Fruit fly (Drosophila melanogaster) whole organism, adult: Measurements from ENCODE around the gene CG16953.
A peak's percentile ranks its signal among the peaks of the same experiment; 100 is the strongest.

ENCODE experiments used
- CG11617 ChIP-seq: fragments of 200-800 bp; sonication (Bioruptor generic); optimal IDR thresholded peaks from 2 replicates; lab custom pipeline; 2017; ENCODE audit warnings: mild to moderate bottlenecking, missing biosample characterization, missing genetic modification reagents, missing genetic modification characterization
- CG12768 ChIP-seq: fragments of 200-800 bp; sonication (Bioruptor generic); optimal IDR thresholded peaks from 2 replicates; lab custom pipeline; 2017; ENCODE audit warnings: missing biosample characterization, missing genetic modification characterization, mild to moderate bottlenecking, moderate library complexity, missing genetic modification reagents
- CG14711 ChIP-seq: fragments of 200-800 bp; sonication (Bioruptor generic); optimal IDR thresholded peaks from 2 replicates; lab custom pipeline; 2018; ENCODE audit warnings: missing biosample characterization, mild to moderate bottlenecking, missing genetic modification characterization, moderate library complexity
- CG33017 ChIP-seq: fragments of 200-800 bp; sonication (Bioruptor generic); optimal IDR thresholded peaks from 2 replicates; lab custom pipeline; 2018; ENCODE audit warnings: missing biosample characterization, mild to moderate bottlenecking, missing genetic modification characterization, moderate library complexity
- CG5204 ChIP-seq: fragments of 200-800 bp; sonication (Bioruptor generic); optimal IDR thresholded peaks from 2 replicates; lab custom pipeline; 2016; ENCODE audit warnings: missing biosample characterization, missing genetic modification characterization
- CG7045 ChIP-seq: fragments of 200-800 bp; sonication (Bioruptor generic); optimal IDR thresholded peaks from 2 replicates; lab custom pipeline; 2017; ENCODE audit warnings: missing biosample characterization, mild to moderate bottlenecking, missing genetic modification characterization
- CG7101 ChIP-seq: fragments of 200-800 bp; sonication (Bioruptor generic); optimal IDR thresholded peaks from 2 replicates; lab custom pipeline; 2018; ENCODE audit warnings: missing biosample characterization, mild to moderate bottlenecking, missing genetic modification characterization, moderate library complexity
- Clk ChIP-seq: fragments of 200-800 bp; sonication (Bioruptor generic); optimal IDR thresholded peaks from 2 replicates; lab custom pipeline; 2017; ENCODE audit warnings: missing biosample characterization, missing genetic modification characterization
- Crg-1 ChIP-seq: fragments of 200-800 bp; sonication (Bioruptor generic); optimal IDR thresholded peaks from 2 replicates; lab custom pipeline; 2016; ENCODE audit warnings: missing biosample characterization, missing genetic modification characterization
- Hr96 ChIP-seq: fragments of 200-800 bp; sonication (Bioruptor generic); optimal IDR thresholded peaks from 2 replicates; lab custom pipeline; 2016; ENCODE audit warnings: missing biosample characterization, missing genetic modification characterization
- Mnt ChIP-seq: fragments of 200-800 bp; sonication (Bioruptor generic); optimal IDR thresholded peaks from 2 replicates; lab custom pipeline; 2016; ENCODE audit warnings: missing biosample characterization, mild to moderate bottlenecking, missing genetic modification characterization
- bab1 ChIP-seq: fragments of 200-800 bp; sonication (Bioruptor generic); optimal IDR thresholded peaks from 3 replicates; lab custom pipeline; 2019; ENCODE audit warnings: missing biosample characterization, mild to moderate bottlenecking, missing genetic modification characterization, moderate library complexity
- cic ChIP-seq: fragments of 200-800 bp; sonication (Bioruptor generic); optimal IDR thresholded peaks from 2 replicates; lab custom pipeline; 2017; ENCODE audit warnings: missing biosample characterization, mild to moderate bottlenecking, missing genetic modification characterization, moderate library complexity
- cnc ChIP-seq, 2 experiments: fragments of >200 bp; optimal IDR thresholded peaks; 2 replicates each; lab custom pipeline; 2017
- kay ChIP-seq: fragments of 200-800 bp; sonication (Bioruptor generic); peaks from one replicate; lab custom pipeline; 2016; ENCODE audit warnings: missing biosample characterization, missing genetic modification characterization, borderline replicate concordance
- pad ChIP-seq: fragments of 200-800 bp; sonication (Bioruptor generic); optimal IDR thresholded peaks from 3 replicates; lab custom pipeline; 2017; ENCODE audit warnings: missing biosample characterization, missing genetic modification characterization, mild to moderate bottlenecking, moderate library complexity, missing genetic modification reagents
- tj ChIP-seq: fragments of 200-800 bp; sonication (Bioruptor generic); optimal IDR thresholded peaks from 3 replicates; lab custom pipeline; 2017; ENCODE audit warnings: missing biosample characterization, mild to moderate bottlenecking, missing genetic modification characterization, moderate library complexity
- toe ChIP-seq: fragments of 200-800 bp; sonication (Bioruptor generic); optimal IDR thresholded peaks from 2 replicates; lab custom pipeline; 2016; ENCODE audit warnings: missing biosample characterization, missing genetic modification characterization

CG16953 gene

DNA sequence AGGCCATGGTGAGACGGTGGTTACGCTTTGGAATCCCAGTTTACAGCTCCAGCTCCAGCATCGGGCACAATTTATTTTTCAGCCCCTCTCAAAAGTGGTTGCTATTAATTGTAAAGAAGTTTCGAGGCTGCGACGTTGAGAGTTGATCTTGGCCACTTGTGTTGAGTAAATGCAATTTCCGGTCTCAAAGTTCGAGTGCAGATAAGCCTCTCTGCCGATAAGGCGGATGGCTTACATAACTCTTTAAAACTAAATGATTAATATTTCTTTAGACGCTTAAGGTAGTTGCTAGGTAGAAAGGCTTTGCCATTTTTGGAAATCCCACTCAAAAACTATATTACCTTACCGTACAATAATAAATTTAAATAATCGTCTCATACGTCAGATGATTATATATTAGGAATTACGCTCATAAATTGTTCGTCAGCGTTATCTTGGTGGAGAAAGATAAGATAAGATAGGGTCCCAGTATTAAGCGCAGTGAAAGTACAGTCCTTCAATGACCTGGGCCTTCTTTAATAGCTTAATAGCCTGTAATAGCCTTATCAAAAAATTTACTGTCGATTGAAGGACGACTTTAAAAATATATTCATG lies 20.0 kb upstream of the CG16953 start:
- TF ChIP-seq CG33017 (tag; lab: Kevin White, UChicago) (peak; percentile 25), kay (GFP tag; lab: Kevin White, UChicago) (peak; percentile 78), pad (GFP tag; lab: Kevin White, UChicago) (no peak), cic (GFP tag; lab: Kevin White, UChicago) (no peak), toe (GFP tag; lab: Kevin White, UChicago) (no peak), CG5204 (peak; percentile 32), CG7045 (GFP tag; lab: Kevin White, UChicago) (no peak)

DNA sequence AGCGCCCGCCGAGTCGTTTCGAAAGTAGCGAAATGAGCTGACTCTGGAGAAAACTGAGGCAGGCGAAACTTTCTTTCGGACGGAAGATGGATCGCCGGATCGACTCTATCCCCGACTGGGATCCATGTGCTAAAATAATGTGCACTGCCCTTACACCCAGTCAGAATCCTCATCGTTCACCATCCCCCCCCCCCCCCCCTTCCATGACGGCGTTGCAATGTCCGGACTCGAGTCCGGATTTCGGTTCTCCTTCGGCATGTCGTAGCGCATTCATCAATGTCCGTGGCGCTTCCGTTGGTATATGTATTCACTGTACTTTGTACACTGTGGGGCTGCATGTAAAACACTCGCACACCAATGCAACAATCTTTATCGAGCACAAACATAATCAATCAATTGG lies 19.4 kb upstream of the CG16953 start:
- TF ChIP-seq cnc (optimal IDR thresholded peaks at IDR 0.05; lab: Kevin White, UChicago) (no peak), CG7045 (GFP tag; lab: Kevin White, UChicago) (no peak), Mnt (GFP tag; lab: Kevin White, UChicago) (no peak), tj (GFP tag; lab: Kevin White, UChicago) (no peak), CG7101 (tag; lab: Kevin White, UChicago) (no peak), toe (GFP tag; lab: Kevin White, UChicago) (no peak), bab1 (GFP tag; lab: Kevin White, UChicago) (no peak), cic (GFP tag; lab: Kevin White, UChicago) (no peak), CG12768 (GFP tag; lab: Kevin White, UChicago) (no peak), pad (GFP tag; lab: Kevin White, UChicago) (no peak)

DNA sequence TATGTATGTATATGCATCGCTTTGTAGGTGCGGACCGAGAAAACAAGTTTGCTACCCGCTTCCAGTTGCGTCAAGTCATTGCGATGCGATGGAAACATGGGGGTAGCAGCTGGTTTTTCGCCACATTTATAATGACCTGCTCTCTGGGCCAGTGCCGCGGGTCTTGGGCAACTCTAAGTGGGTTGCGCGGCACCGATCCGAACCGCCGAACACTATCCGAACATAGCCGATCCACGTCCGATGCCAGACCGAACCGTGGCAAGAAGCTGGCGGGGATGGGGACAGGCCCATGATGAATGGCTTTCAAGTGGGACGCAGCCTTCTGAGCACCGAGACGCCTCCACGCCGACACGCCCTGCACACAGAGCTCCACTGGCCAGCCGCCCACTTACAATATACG lies 18.4 kb upstream of the CG16953 start:
- TF ChIP-seq Hr96 (no peak), CG11617 (GFP tag; lab: Kevin White, UChicago) (no peak), CG33017 (tag; lab: Kevin White, UChicago) (no peak), Mnt (GFP tag; lab: Kevin White, UChicago) (no peak)

DNA sequence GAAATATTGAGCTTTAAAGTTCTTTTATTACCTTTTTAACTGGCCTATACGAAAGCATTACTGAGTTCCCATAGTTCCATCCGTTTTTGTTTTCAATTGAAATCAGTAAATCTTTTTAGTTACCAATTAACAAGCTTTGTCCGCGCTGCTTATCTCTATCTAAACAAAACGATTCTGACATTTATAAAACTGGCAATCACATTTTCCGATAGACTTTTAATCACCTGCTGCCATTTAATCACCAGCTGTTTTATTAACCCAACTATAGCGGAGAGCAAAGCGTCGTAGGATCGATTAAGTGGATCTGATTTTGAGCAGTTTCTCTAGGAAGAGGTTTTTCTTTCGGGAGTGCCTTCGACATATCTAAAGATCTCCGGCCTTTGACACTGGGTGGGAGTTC lies 17.0 kb upstream of the CG16953 start:
- peak; percentile 32 for TF ChIP-seq kay (GFP tag; lab: Kevin White, UChicago)
- TF ChIP-seq Crg-1 (GFP tag; lab: Kevin White, UChicago) = no peak

DNA sequence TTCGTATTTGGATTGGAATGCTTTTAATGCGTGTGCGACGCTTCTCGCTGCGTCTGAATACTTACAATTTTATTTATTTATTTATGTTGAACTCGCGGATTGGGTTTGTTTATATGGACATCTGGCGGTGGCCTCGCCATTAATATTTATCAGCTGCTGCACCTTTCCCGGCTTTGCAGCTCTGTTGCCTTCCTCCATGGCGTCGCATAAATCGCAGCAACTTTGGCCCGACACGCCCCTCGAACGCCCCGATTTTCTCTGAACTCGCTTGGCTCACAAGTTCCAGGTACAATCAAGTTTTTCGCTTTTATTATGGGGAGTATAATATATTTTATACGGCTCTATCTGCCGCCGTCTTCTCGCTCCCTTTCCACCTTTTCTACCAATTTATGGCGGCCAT lies 14.5 kb upstream of the CG16953 start:
- TF ChIP-seq kay (GFP tag; lab: Kevin White, UChicago) (no peak), CG7101 (tag; lab: Kevin White, UChicago) (no peak), Mnt (GFP tag; lab: Kevin White, UChicago) (no peak), CG33017 (tag; lab: Kevin White, UChicago) (no peak), CG12768 (GFP tag; lab: Kevin White, UChicago) (no peak), tj (GFP tag; lab: Kevin White, UChicago) (no peak), Crg-1 (GFP tag; lab: Kevin White, UChicago) (no peak), CG14711 (tag; lab: Kevin White, UChicago) (no peak)

DNA sequence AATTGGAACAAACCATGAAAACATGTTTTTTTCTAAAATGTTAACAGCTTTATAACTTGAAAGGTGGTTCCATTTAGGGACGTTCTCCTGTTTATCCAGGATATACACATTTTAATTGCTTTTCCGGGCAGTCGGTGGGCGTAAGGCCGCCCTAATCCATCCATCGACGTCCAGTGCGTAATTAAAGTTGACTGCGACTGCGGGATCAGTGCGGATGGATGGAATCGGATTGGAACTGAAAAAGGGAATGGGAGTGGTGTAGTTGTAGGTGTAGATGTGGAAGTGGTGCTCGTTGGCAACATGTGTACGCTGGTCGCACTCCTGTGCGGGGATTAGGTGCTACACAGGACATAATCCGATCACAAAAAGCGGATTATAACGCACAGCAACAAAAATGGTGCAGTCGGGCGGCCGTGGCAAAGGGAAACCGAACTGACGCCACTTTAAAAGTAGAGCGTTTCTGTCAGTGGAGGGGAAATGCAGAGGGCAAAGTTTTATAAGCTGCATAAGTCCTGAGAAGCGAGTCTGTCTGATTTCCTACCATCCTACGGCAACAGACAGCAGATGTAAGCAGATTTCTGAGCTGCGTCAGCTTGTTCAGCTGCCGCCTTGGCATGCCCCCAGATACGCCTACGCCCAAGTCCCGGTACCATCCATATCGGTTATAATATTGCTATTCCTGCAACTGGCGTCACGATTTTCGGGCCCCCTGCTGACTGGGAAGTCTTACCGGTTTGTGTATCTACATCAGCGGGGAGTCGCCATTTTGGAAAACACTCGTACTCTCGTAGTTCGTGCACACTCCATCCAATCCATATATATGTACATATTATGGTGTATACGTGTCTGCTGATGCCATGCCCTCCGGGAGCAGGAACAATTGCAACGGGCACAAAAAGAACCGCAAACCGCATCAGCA lies 12.0 kb upstream of the CG16953 start:
- no peak for TF ChIP-seq cnc (optimal IDR thresholded peaks at IDR 0.05; lab: Kevin White, UChicago)
- no peak for TF ChIP-seq kay (GFP tag; lab: Kevin White, UChicago)
- TF ChIP-seq Crg-1 (GFP tag; lab: Kevin White, UChicago) = no peak
- no peak for TF ChIP-seq CG7045 (GFP tag; lab: Kevin White, UChicago)
- no peak for TF ChIP-seq Clk (GFP tag; lab: Kevin White, UChicago)
- TF ChIP-seq CG11617 (GFP tag; lab: Kevin White, UChicago) = no peak
- TF ChIP-seq cic (GFP tag; lab: Kevin White, UChicago) = no peak
- TF ChIP-seq CG12768 (GFP tag; lab: Kevin White, UChicago) = no peak

DNA sequence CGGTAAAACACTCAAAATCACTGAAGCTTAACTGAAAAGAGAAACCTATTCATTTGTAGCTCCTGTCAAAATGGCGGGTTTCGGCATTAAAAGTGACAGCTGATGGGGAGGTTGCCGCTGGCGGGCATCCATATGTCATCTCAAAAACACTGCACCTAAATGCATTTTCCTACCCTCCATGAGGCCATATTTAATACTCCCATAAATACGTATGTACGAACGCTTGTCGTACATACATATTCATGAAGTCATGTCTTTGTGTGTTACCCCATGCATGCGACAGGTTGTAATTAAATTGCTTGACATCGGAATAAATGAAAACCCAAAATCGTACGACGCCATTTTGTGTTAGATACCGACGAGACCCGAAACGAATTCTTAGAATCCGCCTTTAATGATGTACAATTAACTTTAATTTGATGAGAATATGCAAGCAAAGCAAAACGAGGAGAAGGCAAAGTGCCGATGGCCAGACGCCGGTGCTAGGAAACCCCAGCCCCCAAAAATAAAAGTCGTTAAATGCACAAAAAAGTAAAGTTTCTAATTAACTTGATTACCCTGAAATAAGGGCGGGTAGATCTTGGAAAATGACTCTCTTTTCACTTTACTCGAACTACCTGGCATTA lies 10.8 kb upstream of the CG16953 start:
- no peak for TF ChIP-seq bab1 (GFP tag; lab: Kevin White, UChicago)
- peak; percentile 10 for TF ChIP-seq tj (GFP tag; lab: Kevin White, UChicago)
